Fruit fly (Drosophila melanogaster): ENCODE data around the gene CG5885.
A peak's percentile ranks its signal among the peaks of the same experiment; 100 is the strongest.

CG5885 gene

DNA sequence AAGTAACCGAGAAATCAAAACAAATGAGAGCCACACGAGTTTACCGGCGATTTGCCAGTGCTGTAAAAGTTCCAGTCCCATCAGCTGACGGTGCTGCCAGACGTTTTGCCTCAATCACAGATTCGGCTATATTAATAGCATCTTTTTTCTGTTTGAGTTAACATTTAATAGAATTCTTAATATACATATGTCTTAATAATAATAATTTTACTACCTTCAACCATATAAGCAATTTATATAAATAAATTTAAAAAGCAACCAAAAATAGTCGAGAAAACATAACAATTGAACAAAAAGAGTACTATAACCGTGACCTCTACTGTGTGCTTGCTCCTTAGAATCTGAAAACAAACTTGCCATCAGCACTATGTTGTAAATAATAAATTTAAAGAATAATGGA is 36.0 kb upstream of the CG5885 start, which contains the start of the genes CG13126 and CG4709 (continued):
- TF ChIP-seq CG7963 (GFP tag; IDR thresholded peaks at IDR 0.05; ENCODE audit: partially characterized antibody) (no peak), cato (GFP tag; optimal IDR thresholded peaks at IDR 0.05; ENCODE audit: borderline replicate concordance) (peak; percentile 70), CkIIα-i1 (GFP tag; IDR thresholded peaks at IDR 0.05) (no peak), CG4360 (GFP tag; IDR thresholded peaks at IDR 0.05) (peak; percentile 48), CG6791 (GFP tag; IDR thresholded peaks at IDR 0.05; ENCODE audit: partially characterized antibody) (no peak), CG10979 (tag; optimal IDR thresholded peaks at IDR 0.05) (peak; percentile 96), CG3847 (GFP tag; IDR thresholded peaks at IDR 0.05) (peak; percentile 84), CG17328 (GFP tag; IDR thresholded peaks at IDR 0.05) (peak; percentile 83), CG15601 (tag; optimal IDR thresholded peaks at IDR 0.05) (peak; percentile 90), C15 (GFP tag; IDR thresholded peaks at IDR 0.05) (0 out of 3 replicates have a peak, but pooled peaks have one; percentile 20), CG17361 (GFP tag; IDR thresholded peaks at IDR 0.05) (peak; percentile 97)

DNA sequence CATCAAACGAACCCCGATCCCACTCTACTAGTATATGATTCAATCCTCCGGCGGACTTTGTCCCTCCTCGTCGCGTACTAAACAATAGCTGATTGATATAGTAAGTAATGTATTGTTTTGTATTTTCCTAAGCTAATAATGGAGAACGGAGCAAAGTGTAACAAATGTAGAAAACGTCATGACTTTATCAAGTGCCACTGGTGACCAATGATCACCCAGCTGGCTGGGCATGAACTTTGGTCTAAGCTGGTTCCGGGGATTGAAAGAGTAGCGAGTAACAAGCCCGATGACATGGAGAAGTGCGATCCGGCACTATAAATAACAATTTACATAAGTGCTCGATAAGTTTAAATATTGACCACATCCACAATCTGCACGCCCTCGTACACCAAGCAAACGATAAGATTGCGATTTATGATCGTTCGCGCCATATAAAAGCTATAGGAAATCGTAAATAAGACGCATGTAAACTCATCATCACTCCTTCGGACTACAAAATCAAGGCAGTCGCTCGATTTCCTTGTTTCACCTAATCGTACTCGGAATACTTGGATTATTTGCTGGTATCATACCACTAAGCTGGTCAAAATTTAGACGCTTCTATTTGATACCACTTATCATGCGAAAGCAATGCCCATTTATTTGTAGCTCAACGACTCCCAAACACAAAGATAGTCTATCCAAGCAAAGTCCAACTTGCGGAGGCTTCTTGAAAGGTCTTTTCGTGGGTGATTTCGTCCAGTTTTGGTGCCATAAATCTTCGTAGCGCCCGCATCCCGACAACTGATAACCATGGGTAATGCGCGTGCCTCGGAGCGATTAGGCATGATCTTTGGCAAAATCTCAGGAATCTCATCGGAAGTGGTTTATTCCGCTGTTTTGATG is 31.3 kb upstream of the CG5885 start:
- no peak for TF ChIP-seq chif (GFP tag; optimal IDR thresholded peaks at IDR 0.05)
- TF ChIP-seq CG31388 (GFP tag; optimal IDR thresholded peaks at IDR 0.05) = no peak
- no peak for TF ChIP-seq CG11085 (GFP tag; IDR thresholded peaks at IDR 0.05)
- TF ChIP-seq ro (GFP tag; IDR thresholded peaks at IDR 0.05) = no peak
- TF ChIP-seq CG11560 (tag; IDR thresholded peaks at IDR 0.05) = no peak
- no peak for TF ChIP-seq wek (GFP tag; optimal IDR thresholded peaks at IDR 0.05)
- TF ChIP-seq TFAM (GFP tag; optimal IDR thresholded peaks at IDR 0.05) = no peak
- peak; percentile 60 for TF ChIP-seq nom (GFP tag; optimal IDR thresholded peaks at IDR 0.05)
- no peak for TF ChIP-seq croc (GFP tag; conservative IDR thresholded peaks at IDR 0.05)
- no peak for TF ChIP-seq wor (GFP tag; IDR thresholded peaks at IDR 0.05)
- TF ChIP-seq CG1233 (GFP tag; optimal IDR thresholded peaks at IDR 0.05) = no peak
- TF ChIP-seq CG13296 (GFP tag; optimal IDR thresholded peaks at IDR 0.05) = peak; percentile 29
- TF ChIP-seq p53 (GFP tag; optimal IDR thresholded peaks at IDR 0.05) = no peak
- peak; percentile 4 for TF ChIP-seq gro (GFP tag; optimal IDR thresholded peaks at IDR 0.05)
- TF ChIP-seq CG10366 (GFP tag; IDR thresholded peaks at IDR 0.05) = no peak
- TF ChIP-seq caup (GFP tag; optimal IDR thresholded peaks at IDR 0.05; ENCODE audit: severe bottlenecking) = no peak
- no peak for TF ChIP-seq CG7839 (tag; optimal IDR thresholded peaks at IDR 0.05)
- no peak for TF ChIP-seq Gug (GFP tag; IDR thresholded peaks at IDR 0.05)
- no peak for TF ChIP-seq Sox102F (GFP tag; optimal IDR thresholded peaks at IDR 0.05)
- TF ChIP-seq sug (tag; optimal IDR thresholded peaks at IDR 0.05) = peak; percentile 65
- no peak for TF ChIP-seq Dfd (GFP tag; optimal IDR thresholded peaks at IDR 0.05)
- TF ChIP-seq D19B (GFP tag; optimal IDR thresholded peaks at IDR 0.05) = no peak
- TF ChIP-seq chinmo (GFP tag; IDR thresholded peaks at IDR 0.05; ENCODE audit: partially characterized antibody) = 0 out of 4 replicates have a peak, but pooled peaks have one; percentile 6
- no peak for TF ChIP-seq Hey (tag; optimal IDR thresholded peaks at IDR 0.05)
- TF ChIP-seq tio (GFP tag; optimal IDR thresholded peaks at IDR 0.05) = no peak
- TF ChIP-seq lbe (GFP tag; optimal IDR thresholded peaks at IDR 0.05) = no peak
- peak in 1 of 2 experiments; percentile 36 for TF ChIP-seq Pdp1 (GFP tag; optimal IDR thresholded peaks at IDR 0.05)
- no peak for TF ChIP-seq CG3995 (GFP tag; optimal IDR thresholded peaks at IDR 0.05)
- no peak for TF ChIP-seq sim (GFP tag; IDR thresholded peaks at IDR 0.05)
- TF ChIP-seq cg (GFP tag; optimal IDR thresholded peaks at IDR 0.05) = no peak
- TF ChIP-seq trh (GFP tag; optimal IDR thresholded peaks at IDR 0.05) = no peak
- TF ChIP-seq CG13894 (tag; optimal IDR thresholded peaks at IDR 0.05) = peak; percentile 25
- TF ChIP-seq Med (GFP tag) = peak; percentile 36
- TF ChIP-seq CG2678 (tag; optimal IDR thresholded peaks at IDR 0.05) = peak; percentile 3
- TF ChIP-seq esg (GFP tag; conservative IDR thresholded peaks at IDR 0.05) = no peak
- no peak for TF ChIP-seq ftz-f1 (GFP tag; optimal IDR thresholded peaks at IDR 0.05)
- peak; percentile 39 for TF ChIP-seq CG10543 (GFP tag; optimal IDR thresholded peaks at IDR 0.05)
